Fruit fly (Drosophila melanogaster): ENCODE data around the gene CG34282.

CG34282 gene

DNA sequence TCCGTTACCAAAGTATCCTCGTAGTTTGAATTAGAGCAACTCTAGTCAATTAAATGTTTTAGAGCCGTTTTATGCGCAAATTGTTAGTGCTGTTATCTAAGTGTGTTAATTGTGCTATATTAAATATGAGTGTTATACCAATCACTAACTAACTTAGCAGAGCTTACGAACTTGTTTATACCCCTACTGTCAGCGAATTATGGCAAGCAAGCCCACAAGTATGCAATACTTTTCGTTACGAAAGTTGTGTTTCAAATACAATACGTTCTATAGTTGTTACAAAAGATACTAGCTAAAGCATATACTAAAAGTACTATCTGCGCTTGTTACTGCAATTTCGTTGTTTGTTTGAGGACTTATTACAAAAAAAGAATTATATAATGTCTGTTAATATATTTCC lies 36.2 kb downstream of the CG34282 start:
- no peak for TF ChIP-seq Hr4 (GFP tag; optimal IDR thresholded peaks at IDR 0.05)
- no peak for TF ChIP-seq Eip78C (GFP tag)
- TF ChIP-seq salr (GFP tag; optimal IDR thresholded peaks at IDR 0.05), result no peak
- TF ChIP-seq CG10631 (GFP tag; optimal IDR thresholded peaks at IDR 0.05), result no peak
- no peak for TF ChIP-seq fd59A (GFP tag; optimal IDR thresholded peaks at IDR 0.05)
- no peak for TF ChIP-seq svp (GFP tag)
- no peak for TF ChIP-seq Sox15 (GFP tag; optimal IDR thresholded peaks at IDR 0.05)
- TF ChIP-seq Lpt (GFP tag; optimal IDR thresholded peaks at IDR 0.05), result no peak
- no peak for TF ChIP-seq Eip93F (GFP tag; optimal IDR thresholded peaks at IDR 0.05)
- TF ChIP-seq net (GFP tag; optimal IDR thresholded peaks at IDR 0.05), result no peak
- TF ChIP-seq CG4318 (GFP tag; optimal IDR thresholded peaks at IDR 0.05), result no peak
- no peak for TF ChIP-seq vri (GFP tag; optimal IDR thresholded peaks at IDR 0.05)
- no peak for TF ChIP-seq dsx (GFP tag; optimal IDR thresholded peaks at IDR 0.05; ENCODE audit: poor library complexity, severe bottlenecking)
- TF ChIP-seq CG6792 (GFP tag; optimal IDR thresholded peaks at IDR 0.05), result no peak

DNA sequence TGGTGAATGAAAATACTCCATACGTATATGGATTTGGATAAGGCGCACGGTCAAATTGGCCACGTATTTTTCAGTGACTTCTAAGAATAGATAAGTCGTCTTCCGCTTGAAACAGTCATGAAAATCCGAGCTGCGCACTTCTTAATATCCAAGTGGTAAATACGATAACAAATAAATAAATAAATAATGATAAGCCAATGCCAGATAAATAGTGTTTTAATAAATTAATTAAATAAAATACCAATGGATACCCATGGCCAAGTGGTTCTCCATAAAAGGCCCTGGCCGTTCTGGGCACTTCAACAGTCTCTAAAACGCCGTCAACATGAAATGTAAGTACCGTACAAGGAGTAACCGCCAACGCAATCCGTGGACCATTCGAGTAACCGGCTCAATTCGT lies 37.3 kb downstream of the CG34282 start, which contains the start of gene CG14302:
Gene CG14302 (plus strand): TSS at position 301 of the 400 bp plus-strand sequence.
- TF ChIP-seq Eip75B (GFP tag; optimal IDR thresholded peaks at IDR 0.05) (no peak), CG1621 (tag; optimal IDR thresholded peaks at IDR 0.05) (no peak), CG11294 (GFP tag; IDR thresholded peaks at IDR 0.05) (no peak), spab (GFP tag; optimal IDR thresholded peaks at IDR 0.05) (no peak), CG15336 (GFP tag; IDR thresholded peaks at IDR 0.05) (no peak), CG8319 (GFP tag; optimal IDR thresholded peaks at IDR 0.05) (no peak), CG3919 (GFP tag; optimal IDR thresholded peaks at IDR 0.05) (no peak), CG7368 (GFP tag; optimal IDR thresholded peaks at IDR 0.05) (no peak), Lpt (GFP tag; optimal IDR thresholded peaks at IDR 0.05) (no peak), CG8632 (GFP tag; optimal IDR thresholded peaks at IDR 0.05) (no peak), acj6 (GFP tag; optimal IDR thresholded peaks at IDR 0.05) (no peak), fd85E (GFP tag; optimal IDR thresholded peaks at IDR 0.05) (no peak), ss (GFP tag; optimal IDR thresholded peaks at IDR 0.05) (no peak), svp (GFP tag) (no peak), Eip78C (GFP tag) (no peak), Ets96B (tag; optimal IDR thresholded peaks at IDR 0.05) (no peak), Eip93F (GFP tag; optimal IDR thresholded peaks at IDR 0.05) (no peak), Sox102F (GFP tag; optimal IDR thresholded peaks at IDR 0.05) (no peak)

DNA sequence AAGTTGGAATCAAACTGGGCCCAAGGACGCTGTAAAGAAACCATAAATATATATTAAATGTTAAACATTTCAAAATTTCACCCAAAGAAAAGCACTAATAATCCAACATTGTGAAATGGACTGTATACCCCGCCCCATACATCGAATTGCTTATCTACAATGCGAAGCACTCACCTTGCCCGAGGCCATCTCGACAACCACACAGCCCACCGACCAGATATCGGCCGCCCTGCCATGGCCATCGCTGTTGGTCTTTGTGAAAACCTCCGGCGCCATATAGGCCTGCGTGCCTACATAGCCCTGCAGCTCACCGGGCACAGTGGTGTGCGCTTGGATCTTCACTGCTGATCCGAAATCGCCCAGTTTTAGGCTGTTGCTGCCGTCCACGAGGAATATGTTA lies 38.5 kb downstream of the CG34282 start:
- TF ChIP-seq svp (GFP tag), result peak; percentile 63
- no peak for TF ChIP-seq Lpt (GFP tag; optimal IDR thresholded peaks at IDR 0.05)

DNA sequence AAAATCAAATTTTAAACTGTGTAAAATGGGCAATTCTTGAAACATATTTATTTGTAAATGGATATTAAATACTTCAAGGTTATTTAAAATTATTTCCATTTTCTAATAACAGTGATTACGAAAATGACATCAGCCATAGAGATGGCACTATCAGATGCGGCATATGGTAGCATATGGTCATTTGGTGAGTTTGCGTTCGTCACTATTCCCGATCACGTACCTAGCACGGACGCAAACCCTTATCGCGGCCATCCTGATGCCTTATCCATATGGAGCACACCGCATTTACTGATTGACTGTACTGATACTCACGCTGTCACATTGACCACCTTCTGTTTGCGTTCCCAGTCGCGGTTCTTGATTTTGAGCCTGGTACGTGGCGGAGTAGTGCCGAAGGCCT lies 43.0 kb downstream of the CG34282 start:
- TF ChIP-seq CG7368 (GFP tag; optimal IDR thresholded peaks at IDR 0.05), result no peak
- no peak for TF ChIP-seq CG8119 (GFP tag; IDR thresholded peaks at IDR 0.05)
- no peak for TF ChIP-seq CG11762 (GFP tag; optimal IDR thresholded peaks at IDR 0.05; ENCODE audit: insufficient read depth)
- no peak for TF ChIP-seq cyc (GFP tag; optimal IDR thresholded peaks at IDR 0.05)
- TF ChIP-seq Sox102F (GFP tag; optimal IDR thresholded peaks at IDR 0.05), result no peak
- TF ChIP-seq topi (GFP tag; optimal IDR thresholded peaks at IDR 0.05), result no peak
- TF ChIP-seq Sox14 (GFP tag; optimal IDR thresholded peaks at IDR 0.05), result no peak
- TF ChIP-seq CG16779 (tag; optimal IDR thresholded peaks at IDR 0.05), result no peak
- TF ChIP-seq Gug (GFP tag; IDR thresholded peaks at IDR 0.05), result no peak
- TF ChIP-seq CG6163 (GFP tag; IDR thresholded peaks at IDR 0.05), result no peak
- TF ChIP-seq CG6808 (GFP tag; optimal IDR thresholded peaks at IDR 0.05), result no peak
- TF ChIP-seq Hr4 (GFP tag; optimal IDR thresholded peaks at IDR 0.05), result no peak
- TF ChIP-seq CG10631 (GFP tag; optimal IDR thresholded peaks at IDR 0.05), result no peak
- no peak for TF ChIP-seq Hr38 (GFP tag; optimal IDR thresholded peaks at IDR 0.05)
- TF ChIP-seq lz (GFP tag; optimal IDR thresholded peaks at IDR 0.05), result no peak
- no peak for TF ChIP-seq Ets96B (tag; optimal IDR thresholded peaks at IDR 0.05)
- no peak for TF ChIP-seq fkh (GFP tag; optimal IDR thresholded peaks at IDR 0.05)
- TF ChIP-seq CG1621 (tag; optimal IDR thresholded peaks at IDR 0.05), result no peak
- TF ChIP-seq Eip93F (GFP tag; optimal IDR thresholded peaks at IDR 0.05), result no peak

Data from whole organism, prepupa.